Fruit fly (Drosophila melanogaster) whole organism, adult: ENCODE results near the gene CG10492.
A peak's percentile ranks its signal among the peaks of the same experiment; 100 is the strongest.

Experiments
- CG11617 ChIP-seq: fragments of 200-800 bp; sonication (Bioruptor generic); optimal IDR thresholded peaks from 2 replicates; lab custom pipeline; 2017; ENCODE audit warnings: mild to moderate bottlenecking, missing biosample characterization, missing genetic modification reagents, missing genetic modification characterization
- CG12768 ChIP-seq: fragments of 200-800 bp; sonication (Bioruptor generic); optimal IDR thresholded peaks from 2 replicates; lab custom pipeline; 2017; ENCODE audit warnings: missing biosample characterization, missing genetic modification characterization, mild to moderate bottlenecking, moderate library complexity, missing genetic modification reagents
- CG14711 ChIP-seq: fragments of 200-800 bp; sonication (Bioruptor generic); optimal IDR thresholded peaks from 2 replicates; lab custom pipeline; 2018; ENCODE audit warnings: missing biosample characterization, mild to moderate bottlenecking, missing genetic modification characterization, moderate library complexity
- CG5204 ChIP-seq: fragments of 200-800 bp; sonication (Bioruptor generic); optimal IDR thresholded peaks from 2 replicates; lab custom pipeline; 2016; ENCODE audit warnings: missing biosample characterization, missing genetic modification characterization
- CG7045 ChIP-seq: fragments of 200-800 bp; sonication (Bioruptor generic); optimal IDR thresholded peaks from 2 replicates; lab custom pipeline; 2017; ENCODE audit warnings: missing biosample characterization, mild to moderate bottlenecking, missing genetic modification characterization
- CG7101 ChIP-seq: fragments of 200-800 bp; sonication (Bioruptor generic); optimal IDR thresholded peaks from 2 replicates; lab custom pipeline; 2018; ENCODE audit warnings: missing biosample characterization, mild to moderate bottlenecking, missing genetic modification characterization, moderate library complexity
- Crg-1 ChIP-seq: fragments of 200-800 bp; sonication (Bioruptor generic); optimal IDR thresholded peaks from 2 replicates; lab custom pipeline; 2016; ENCODE audit warnings: missing biosample characterization, missing genetic modification characterization
- Hr96 ChIP-seq: fragments of 200-800 bp; sonication (Bioruptor generic); optimal IDR thresholded peaks from 2 replicates; lab custom pipeline; 2016; ENCODE audit warnings: missing biosample characterization, missing genetic modification characterization
- Mnt ChIP-seq: fragments of 200-800 bp; sonication (Bioruptor generic); optimal IDR thresholded peaks from 2 replicates; lab custom pipeline; 2016; ENCODE audit warnings: missing biosample characterization, mild to moderate bottlenecking, missing genetic modification characterization
- bab1 ChIP-seq: fragments of 200-800 bp; sonication (Bioruptor generic); optimal IDR thresholded peaks from 3 replicates; lab custom pipeline; 2019; ENCODE audit warnings: missing biosample characterization, mild to moderate bottlenecking, missing genetic modification characterization, moderate library complexity
- cic ChIP-seq: fragments of 200-800 bp; sonication (Bioruptor generic); optimal IDR thresholded peaks from 2 replicates; lab custom pipeline; 2017; ENCODE audit warnings: missing biosample characterization, mild to moderate bottlenecking, missing genetic modification characterization, moderate library complexity
- kay ChIP-seq: fragments of 200-800 bp; sonication (Bioruptor generic); peaks from one replicate; lab custom pipeline; 2016; ENCODE audit warnings: missing biosample characterization, missing genetic modification characterization, borderline replicate concordance

dm6 chr2L:19021278-19022220, 32.3 kb upstream of the CG10492 start:
- TF ChIP-seq cic (GFP tag; lab: Kevin White, UChicago) (no peak), Hr96 (GFP tag; lab: Kevin White, UChicago) (no peak), CG7045 (GFP tag; lab: Kevin White, UChicago) (peak; percentile 74), CG7101 (tag; lab: Kevin White, UChicago) (peak; percentile 72), Crg-1 (GFP tag; lab: Kevin White, UChicago) (no peak), CG12768 (peak; percentile 45), kay (peak; percentile 54), Mnt (GFP tag; lab: Kevin White, UChicago) (peak; percentile 0), CG5204 (GFP tag; lab: Kevin White, UChicago) (peak; percentile 49), CG11617 (GFP tag; lab: Kevin White, UChicago) (peak; percentile 71), bab1 (GFP tag; lab: Kevin White, UChicago) (no peak), CG14711 (tag; lab: Kevin White, UChicago) (peak; percentile 9)
